Fruit fly (Drosophila melanogaster): ENCODE data around the gene LKRSDH.
A peak's percentile ranks its signal among the peaks of the same experiment; 100 is the strongest.

The LKRSDH gene

DNA sequence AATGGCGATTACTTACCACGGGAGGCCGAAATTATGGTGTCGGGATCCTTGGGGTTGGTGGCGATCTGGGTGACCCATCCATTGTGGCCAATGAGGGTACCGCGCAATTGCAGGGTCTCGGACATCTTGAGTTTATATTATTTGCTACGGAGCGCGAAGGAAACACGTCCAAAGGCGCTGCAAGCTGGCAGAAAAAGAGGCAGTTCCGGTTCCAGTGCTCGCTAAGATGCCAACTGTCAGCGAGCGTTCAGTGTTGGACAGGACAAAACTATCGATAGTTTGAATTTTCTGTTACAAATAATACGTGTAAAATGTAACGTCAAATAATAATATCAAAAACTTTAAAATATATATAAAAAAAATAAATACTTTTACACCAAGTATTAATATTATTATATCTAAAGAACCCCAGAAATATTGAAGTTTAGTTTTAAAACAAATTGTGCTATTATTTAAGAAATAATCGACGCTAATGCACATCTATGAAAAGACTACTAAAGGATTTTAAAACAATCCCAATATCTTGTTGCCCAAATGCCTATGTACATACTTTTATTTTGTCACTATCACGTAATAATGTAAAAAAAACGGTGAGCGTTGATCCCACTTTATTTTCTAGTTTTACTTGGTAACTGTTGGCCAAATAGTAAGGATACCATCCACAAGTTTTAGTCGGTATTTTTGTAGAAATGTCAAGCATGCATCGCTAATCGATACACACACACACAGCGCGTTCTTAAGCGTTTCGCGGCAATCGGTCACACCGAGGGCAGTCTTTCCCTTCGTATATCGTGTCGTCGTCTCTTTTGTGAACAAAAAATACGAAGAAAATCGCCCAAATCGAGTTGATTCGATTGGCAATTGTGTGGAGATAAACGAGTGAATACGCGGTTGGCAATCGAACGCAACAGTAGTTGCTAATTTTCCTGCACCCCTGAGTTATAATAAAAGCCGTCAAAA, 31.6 kb upstream of the LKRSDH start, which contains the start of the genes Rack1 and mts (continued):
- TF ChIP-seq Bteb2 (GFP tag; optimal IDR thresholded peaks at IDR 0.05) (peak; percentile 69), CG18262 (tag; optimal IDR thresholded peaks at IDR 0.05) (peak; percentile 67), Dip2 (GFP tag; IDR thresholded peaks at IDR 0.05) (no peak), D19B (GFP tag; optimal IDR thresholded peaks at IDR 0.05) (peak; percentile 66), CG8089 (GFP tag; optimal IDR thresholded peaks at IDR 0.05) (peak; percentile 69), nerfin-1 (tag; optimal IDR thresholded peaks at IDR 0.05) (peak; percentile 73), Ets65A (GFP tag) (peak; percentile 95), mld (GFP tag; IDR thresholded peaks at IDR 0.05; ENCODE audit: partially characterized antibody) (0 out of 3 replicates have a peak, but pooled peaks have one; percentile 13), ato (GFP tag; IDR thresholded peaks at IDR 0.05; ENCODE audit: partially characterized antibody) (peak; percentile 35; the same call in 1 of the 2 replicates), nom (GFP tag; optimal IDR thresholded peaks at IDR 0.05) (peak; percentile 89), CG9876 (GFP tag; optimal IDR thresholded peaks at IDR 0.05) (peak; percentile 70), Atf3 (GFP tag; optimal IDR thresholded peaks at IDR 0.05) (peak; percentile 43), CG2116 (GFP tag; optimal IDR thresholded peaks at IDR 0.05) (peak; percentile 51), oc (tag; optimal IDR thresholded peaks at IDR 0.05) (no peak), slp2 (GFP tag; optimal IDR thresholded peaks at IDR 0.05) (peak; percentile 28), CG12769 (tag; optimal IDR thresholded peaks at IDR 0.05) (peak; percentile 77), z (GFP tag; IDR thresholded peaks at IDR 0.05) (0 out of 3 replicates have a peak, but pooled peaks have one; percentile 42), bbx (GFP tag; IDR thresholded peaks at IDR 0.05; ENCODE audit: partially characterized antibody) (peak; percentile 70), pita (GFP tag; optimal IDR thresholded peaks at IDR 0.05) (peak; percentile 34), CkIIα-i1 (GFP tag; IDR thresholded peaks at IDR 0.05) (0 out of 2 replicates have a peak, but pooled peaks have one; percentile 7), zen (tag; optimal IDR thresholded peaks at IDR 0.05) (peak; percentile 29), D (optimal IDR thresholded peaks at IDR 0.05) (no peak), D (GFP tag; optimal IDR thresholded peaks at IDR 0.05) (peak; percentile 74), CG6854 (GFP tag; optimal IDR thresholded peaks at IDR 0.05) (peak; percentile 90), sqz (GFP tag; optimal IDR thresholded peaks at IDR 0.05) (peak; percentile 90), hth (optimal IDR thresholded peaks at IDR 0.05) (no peak), sima (GFP tag; optimal IDR thresholded peaks at IDR 0.05) (peak; percentile 6), D19A (tag; optimal IDR thresholded peaks at IDR 0.05) (peak; percentile 8), CG18476 (GFP tag; optimal IDR thresholded peaks at IDR 0.05) (peak; percentile 44), gt (GFP tag; IDR thresholded peaks at IDR 0.05) (no peak; the same call in 1 of the 2 replicates), Six4 (GFP tag; optimal IDR thresholded peaks at IDR 0.05) (peak; percentile 63), pum (GFP tag; optimal IDR thresholded peaks at IDR 0.05) (peak; percentile 63), CG13296 (GFP tag; optimal IDR thresholded peaks at IDR 0.05) (peak; percentile 92), vfl (GFP tag; optimal IDR thresholded peaks at IDR 0.05) (peak; percentile 82), CG7357 (GFP tag; IDR thresholded peaks at IDR 0.05) (no peak), slou (GFP tag; optimal IDR thresholded peaks at IDR 0.05) (peak; percentile 81), CG11247 (GFP tag; IDR thresholded peaks at IDR 0.05) (peak; percentile 86), CG2199 (GFP tag; IDR thresholded peaks at IDR 0.05) (peak; percentile 77; the same call in 2 of the 3 replicates), CG11085 (GFP tag; IDR thresholded peaks at IDR 0.05) (peak; percentile 74), B-H2 (GFP tag; optimal IDR thresholded peaks at IDR 0.05) (peak; percentile 96), usp (GFP tag; optimal IDR thresholded peaks at IDR 0.05) (no peak), peb (GFP tag; IDR thresholded peaks at IDR 0.05) (peak; percentile 41; the same call in 1 of the 2 replicates), aop (GFP tag; IDR thresholded peaks at IDR 0.05) (0 out of 2 replicates have a peak, but pooled peaks have one; percentile 11), CG12219 (GFP tag; optimal IDR thresholded peaks at IDR 0.05) (peak; percentile 79), emc (GFP tag; optimal IDR thresholded peaks at IDR 0.05) (peak; percentile 64), gro (GFP tag; optimal IDR thresholded peaks at IDR 0.05) (peak; percentile 81), CG9609 (GFP tag; optimal IDR thresholded peaks at IDR 0.05) (peak; percentile 65), ac (GFP tag; optimal IDR thresholded peaks at IDR 0.05) (peak; percentile 75), ttk (GFP tag; IDR thresholded peaks at IDR 0.05) (peak; percentile 69)
